Worm (Caenorhabditis elegans) whole organism, L4/young adult: ENCODE measurements around the gene C15H11.11.

Source experiments
- dao-5 ChIP-seq: sonication (generic microtip); optimal IDR thresholded peaks from 2 replicates; lab custom pipeline; 2016; ENCODE audit warnings: missing genotype, missing genetic modification characterization, moderate library complexity, missing compliant biosample characterization
- him-1 ChIP-seq: sonication (generic microtip); optimal IDR thresholded peaks from 2 replicates; lab custom pipeline; 2016; ENCODE audit warnings: missing genotype, missing genetic modification reagents, missing genetic modification characterization, missing compliant biosample characterization

DNA sequence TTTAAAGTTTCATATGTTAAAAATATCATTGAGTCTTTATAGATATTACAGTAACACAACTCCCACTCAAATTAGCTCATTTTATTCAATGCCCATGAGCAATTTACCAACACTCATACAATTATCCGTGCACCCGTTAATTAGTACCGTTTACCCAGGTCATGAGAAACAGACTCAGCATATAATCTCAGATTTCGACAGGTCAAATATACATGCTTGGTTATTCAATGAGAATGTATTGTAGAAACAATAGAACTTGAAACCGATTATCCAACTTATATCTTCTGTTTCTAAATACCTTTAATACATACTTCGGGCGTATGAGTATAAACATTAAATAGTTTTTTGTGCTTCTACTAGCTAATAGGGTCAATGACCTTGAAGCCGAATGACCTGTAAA lies 20.9 kb downstream of the C15H11.11 start:
- TF ChIP-seq dao-5 (tag; lab: Kevin White, UChicago) (no peak), him-1 (tag; lab: Kevin White, UChicago) (no peak)
